Worm (Caenorhabditis elegans) whole organism, midembryonic: ENCODE measurements around the gene trr-1.
"Not testable (repeated sequence)": the region's sequence is repeated elsewhere in the genome, so short reads cannot be mapped to it uniquely, and the experiment has no call there.

ENCODE experiments used
- T22C8.4 ChIP-seq: fragments of 200-800 bp; sonication (Bioruptor generic); IDR thresholded peaks from 2 replicates; pipeline ENCODE4 v1.3.6; 2022; ENCODE audit warnings: missing genetic modification characterization, missing compliant biosample characterization
- cog-1 ChIP-seq: sonication (generic microtip); optimal IDR thresholded peaks from 2 replicates; lab custom pipeline; 2016; ENCODE audit warnings: missing genetic modification characterization, missing compliant biosample characterization
- flt-1 ChIP-seq: fragments of 200-800 bp; sonication (Bioruptor generic); IDR thresholded peaks from 2 replicates; pipeline ENCODE4 v1.3.6; 2022; ENCODE audit warnings: missing genetic modification characterization, missing compliant biosample characterization
- klf-2 ChIP-seq: fragments of 200-800 bp; sonication (Bioruptor generic); conservative IDR thresholded peaks from 2 replicates; pipeline ENCODE4 v1.3.6; 2022; ENCODE audit warnings: missing genetic modification reagents, missing genetic modification characterization, missing compliant biosample characterization
- med-1 ChIP-seq: sonication (generic microtip); optimal IDR thresholded peaks from 2 replicates; lab custom pipeline; 2017; ENCODE audit warnings: missing genetic modification characterization, mild to moderate bottlenecking, missing compliant biosample characterization, antibody characterized with exemption, missing genetic modification reagents; ENCODE audit not compliant: insufficient read depth
- ref-1 ChIP-seq: fragments of 200-800 bp; sonication (Bioruptor generic); conservative IDR thresholded peaks from 2 replicates; pipeline ENCODE4 v1.3.6; 2022; ENCODE audit warnings: missing genetic modification reagents, missing genetic modification characterization, missing compliant biosample characterization
- tab-1 ChIP-seq: fragments of 200-800 bp; sonication (Bioruptor generic); IDR thresholded peaks from 2 replicates; pipeline ENCODE4 v1.3.6; 2022; ENCODE audit warnings: missing genetic modification characterization, missing compliant biosample characterization
- ztf-23 ChIP-seq: fragments of 200-800 bp; sonication (Bioruptor generic); IDR thresholded peaks from 2 replicates; pipeline ENCODE4 v1.3.6; 2022; ENCODE audit warnings: missing genetic modification reagents, missing genetic modification characterization, missing compliant biosample characterization
- ztf-29 ChIP-seq: fragments of 200-800 bp; sonication (Bioruptor generic); IDR thresholded peaks from 2 replicates; pipeline ENCODE4 v1.3.6; 2022; ENCODE audit warnings: missing genetic modification reagents, missing genetic modification characterization, missing compliant biosample characterization

Gene trr-1

DNA sequence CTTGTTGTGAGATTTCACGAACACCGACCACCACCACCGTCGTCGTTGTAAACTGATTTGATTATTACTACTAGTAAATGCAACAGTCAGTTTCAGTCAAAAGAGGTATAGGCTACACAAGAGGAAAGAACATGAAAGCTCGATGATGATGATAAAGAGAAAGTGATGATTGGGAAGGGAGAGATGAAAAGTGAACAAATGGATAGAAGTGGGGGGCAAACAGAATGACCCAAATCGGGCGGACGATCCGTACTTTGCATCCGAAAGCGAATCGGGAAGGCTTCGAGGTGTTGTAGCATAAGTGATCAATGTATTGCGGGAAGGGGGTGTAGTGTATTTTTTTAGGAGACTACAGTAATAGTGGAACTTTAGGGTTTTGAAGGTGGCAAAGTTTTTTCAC, 35.0 kb upstream of the trr-1 start:
- TF ChIP-seq ztf-29 (no peak), T22C8.4 (no peak)

DNA sequence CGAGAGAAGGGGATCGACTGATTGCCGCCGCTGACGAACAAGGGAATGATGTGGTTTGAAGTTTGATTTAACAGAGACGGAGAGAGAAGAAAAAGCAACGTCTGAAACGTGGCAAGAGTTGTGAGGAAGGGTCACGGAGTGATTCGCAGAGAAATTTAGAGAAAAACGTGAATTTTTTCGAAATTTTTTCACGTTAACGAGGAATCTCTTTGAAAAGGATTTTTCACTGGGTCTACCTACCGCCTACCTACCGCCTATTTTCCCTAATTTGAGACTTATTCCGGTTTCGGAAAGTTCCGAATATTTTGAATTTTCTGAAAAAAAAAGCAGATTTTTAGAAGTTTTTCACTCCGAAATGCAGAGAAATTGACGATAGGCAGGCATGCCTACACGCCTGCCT, 33.7 kb upstream of the trr-1 start, which contains the start of gene fcmt-1:
Gene fcmt-1, minus strand, starts transcription at position 101 of the 400 bp plus-strand sequence.
- TF ChIP-seq med-1 (no peak), T22C8.4 (no peak), ztf-29 (no peak), flt-1 (GFP tag; lab: Robert Waterston, UW) (no peak), ztf-23 (GFP tag; lab: Robert Waterston, UW) (no peak), cog-1 (tag; lab: Kevin White, UChicago) (no peak), ref-1 (GFP tag; lab: Robert Waterston, UW) (no peak), klf-2 (GFP tag; lab: Robert Waterston, UW) (no peak), tab-1 (GFP tag; lab: Robert Waterston, UW) (no peak)

DNA sequence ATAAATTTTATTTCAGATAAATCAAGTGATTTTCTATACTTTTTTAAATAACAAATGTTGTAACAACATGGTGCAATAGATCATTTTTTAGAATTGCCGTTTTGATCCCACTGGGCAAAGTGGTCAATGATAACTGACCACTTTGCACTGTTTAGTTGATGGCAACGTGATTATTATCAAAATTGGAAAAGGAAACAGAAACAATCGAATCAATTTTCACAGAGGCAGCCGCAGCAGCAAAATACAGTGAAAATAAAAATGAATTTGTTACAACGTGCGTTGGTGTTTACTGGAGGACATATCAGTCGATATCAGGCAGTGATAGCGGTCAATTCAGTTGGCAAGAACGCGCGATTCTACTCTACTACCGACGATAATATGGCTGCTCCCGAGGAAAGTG, 30.1 kb upstream of the trr-1 start, which contains the start of gene VF13D12L.3:
Gene VF13D12L.3, plus strand, starts transcription at position 223 of the 400 bp plus-strand sequence.
- TF ChIP-seq T22C8.4 (no peak), ztf-23 (GFP tag; lab: Robert Waterston, UW) (no peak), ref-1 (GFP tag; lab: Robert Waterston, UW) (no peak), med-1 (no peak), tab-1 (GFP tag; lab: Robert Waterston, UW) (no peak), flt-1 (GFP tag; lab: Robert Waterston, UW) (no peak), klf-2 (GFP tag; lab: Robert Waterston, UW) (no peak), cog-1 (tag; lab: Kevin White, UChicago) (no peak), ztf-29 (no peak)

DNA sequence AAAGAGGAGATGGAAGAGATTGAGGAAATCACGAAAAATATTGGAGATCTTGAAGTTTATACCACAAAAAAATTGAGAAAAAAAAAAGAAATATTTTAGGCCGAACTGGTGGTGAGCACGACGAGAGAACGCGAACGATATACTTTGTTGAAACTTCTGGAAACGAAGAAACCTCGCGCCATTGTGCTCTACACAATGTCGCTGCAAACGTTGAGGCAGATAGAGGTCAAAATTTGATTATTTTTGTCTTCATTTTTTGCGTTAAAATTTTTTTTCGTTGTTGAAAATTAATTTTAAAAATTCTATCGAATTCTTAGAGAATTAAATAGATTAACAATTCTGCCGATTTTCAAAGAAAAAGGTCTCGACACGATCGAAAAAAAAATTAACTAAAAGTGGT, 24.9 kb upstream of the trr-1 start:
- no peak for TF ChIP-seq med-1
- TF ChIP-seq ztf-23 (GFP tag; lab: Robert Waterston, UW): no peak
- no peak for TF ChIP-seq tab-1 (GFP tag; lab: Robert Waterston, UW)
- no peak for TF ChIP-seq cog-1 (tag; lab: Kevin White, UChicago)
- no peak for TF ChIP-seq flt-1 (GFP tag; lab: Robert Waterston, UW)
- TF ChIP-seq T22C8.4: no peak
- no peak for TF ChIP-seq klf-2 (GFP tag; lab: Robert Waterston, UW)
- no peak for TF ChIP-seq ztf-29
- no peak for TF ChIP-seq ref-1 (GFP tag; lab: Robert Waterston, UW)

DNA sequence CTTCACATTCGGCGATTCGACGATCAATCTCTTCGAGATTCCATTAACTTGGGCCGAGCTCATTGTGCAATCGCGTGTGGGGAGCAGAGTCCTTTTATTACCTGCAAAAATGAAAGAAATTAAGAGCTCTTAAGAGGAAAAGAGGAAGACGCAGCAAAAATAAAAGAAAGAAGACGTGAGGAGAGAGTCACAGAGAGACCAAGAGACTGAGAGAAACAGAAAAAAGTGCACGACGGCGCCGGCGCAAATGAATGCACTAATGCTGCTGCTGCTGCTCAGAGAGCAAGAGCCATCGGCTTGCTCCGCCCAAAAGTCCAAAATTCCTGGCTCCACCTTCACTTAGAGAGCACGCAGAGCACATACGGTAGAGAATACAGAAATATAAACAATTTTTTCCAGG, 24.5 kb upstream of the trr-1 start, which contains the start of gene inos-1:
Gene inos-1, minus strand, starts transcription at position 101 of the 400 bp plus-strand sequence.
- TF ChIP-seq ztf-23 (GFP tag; lab: Robert Waterston, UW) (no peak), ref-1 (GFP tag; lab: Robert Waterston, UW) (no peak), med-1 (no peak), klf-2 (GFP tag; lab: Robert Waterston, UW) (no peak), flt-1 (GFP tag; lab: Robert Waterston, UW) (no peak), cog-1 (tag; lab: Kevin White, UChicago) (no peak), T22C8.4 (no peak), ztf-29 (no peak), tab-1 (GFP tag; lab: Robert Waterston, UW) (no peak)

DNA sequence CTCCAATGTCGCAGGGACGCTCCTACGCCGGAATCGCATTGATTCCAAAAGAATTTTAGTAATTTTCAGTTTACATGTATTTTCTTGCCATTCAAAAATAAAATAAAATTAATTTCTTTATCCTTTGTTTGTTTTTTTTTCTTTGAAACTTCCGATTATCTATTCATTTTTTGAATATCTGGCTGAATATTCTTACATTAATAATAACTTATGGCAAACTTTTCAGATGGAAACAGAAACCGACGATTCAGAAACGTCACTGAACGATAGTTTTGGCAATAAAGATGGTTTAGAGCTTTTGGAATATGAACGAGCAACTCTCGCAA, 20.2 kb upstream of the trr-1 start, which contains the start of gene xpf-1:
Gene xpf-1, plus strand, starts transcription at position 227 of the 326 bp plus-strand sequence.
- TF ChIP-seq med-1 (no peak), tab-1 (GFP tag; lab: Robert Waterston, UW) (no peak), T22C8.4 (no peak), flt-1 (GFP tag; lab: Robert Waterston, UW) (no peak), klf-2 (GFP tag; lab: Robert Waterston, UW) (no peak), ref-1 (GFP tag; lab: Robert Waterston, UW) (no peak), ztf-29 (no peak), ztf-23 (GFP tag; lab: Robert Waterston, UW) (no peak), cog-1 (tag; lab: Kevin White, UChicago) (no peak)

DNA sequence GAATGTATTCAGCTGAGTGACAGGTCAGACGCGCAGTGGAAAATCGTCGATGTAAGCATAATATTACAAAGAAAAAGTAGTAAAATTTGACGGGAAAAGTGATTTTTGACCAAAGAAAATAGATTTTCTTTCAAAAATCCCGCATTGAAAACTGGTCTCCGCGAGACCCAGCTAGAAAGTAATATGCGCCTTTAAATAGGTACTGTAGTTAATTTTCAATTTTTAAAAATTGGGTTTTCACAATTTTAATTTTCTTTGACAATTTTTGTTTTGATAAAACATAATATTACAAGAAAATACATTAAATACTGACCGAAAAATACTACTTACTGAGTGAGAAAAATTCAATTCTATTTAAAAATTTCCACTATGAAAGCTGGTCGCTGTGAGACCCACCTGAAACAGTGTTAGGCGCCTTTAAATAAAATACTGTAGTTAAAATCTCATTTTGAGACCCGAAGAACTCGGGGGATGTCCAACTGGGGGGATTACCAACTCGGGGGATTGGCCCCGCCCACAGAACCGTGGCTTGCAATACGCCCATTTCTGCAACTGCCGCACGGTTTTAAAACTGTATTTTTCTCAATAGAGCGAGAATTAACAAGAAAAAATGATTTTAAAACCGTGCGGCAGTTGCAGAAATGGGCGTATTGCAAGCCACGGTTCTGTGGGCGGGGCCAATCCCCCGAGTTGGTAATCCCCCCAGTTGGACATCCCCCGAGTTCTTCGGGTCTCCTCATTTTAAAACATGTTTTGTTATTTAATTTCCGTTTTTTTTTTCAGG, 19.6 kb upstream of the trr-1 start, which contains the start of gene tars-1:
Gene tars-1, minus strand, starts transcription at position 497 of the 784 bp plus-strand sequence.
- TF ChIP-seq ref-1, tab-1, flt-1 (GFP tag; lab: Robert Waterston, UW): not testable (repeated sequence)

DNA sequence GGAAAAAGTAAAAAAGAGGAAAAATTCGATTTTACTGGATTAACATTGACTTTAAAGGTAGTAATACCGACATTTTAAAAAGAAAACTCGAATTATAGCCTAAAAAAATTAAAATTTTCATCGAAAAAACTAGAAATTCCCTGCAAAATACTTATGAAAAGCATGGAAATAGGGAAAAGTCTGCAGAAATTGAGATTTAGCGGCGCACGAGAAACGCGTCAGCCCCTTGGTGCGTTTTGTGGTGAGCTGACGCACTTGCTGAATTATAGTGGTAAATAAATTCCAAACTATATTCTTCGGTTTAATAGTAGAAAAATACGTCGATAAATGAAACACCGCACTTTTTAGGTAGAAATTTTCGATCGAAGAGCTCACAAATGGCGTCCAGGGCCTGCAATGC, 18.7 kb upstream of the trr-1 start:
- TF ChIP-seq med-1 (no peak), klf-2 (GFP tag; lab: Robert Waterston, UW) (no peak), T22C8.4 (no peak), flt-1 (GFP tag; lab: Robert Waterston, UW) (no peak), ztf-23 (GFP tag; lab: Robert Waterston, UW) (peak; percentile 66; the same call in 1 of the 2 replicates), ref-1 (GFP tag; lab: Robert Waterston, UW) (no peak), ztf-29 (no peak), tab-1 (GFP tag; lab: Robert Waterston, UW) (no peak)

DNA sequence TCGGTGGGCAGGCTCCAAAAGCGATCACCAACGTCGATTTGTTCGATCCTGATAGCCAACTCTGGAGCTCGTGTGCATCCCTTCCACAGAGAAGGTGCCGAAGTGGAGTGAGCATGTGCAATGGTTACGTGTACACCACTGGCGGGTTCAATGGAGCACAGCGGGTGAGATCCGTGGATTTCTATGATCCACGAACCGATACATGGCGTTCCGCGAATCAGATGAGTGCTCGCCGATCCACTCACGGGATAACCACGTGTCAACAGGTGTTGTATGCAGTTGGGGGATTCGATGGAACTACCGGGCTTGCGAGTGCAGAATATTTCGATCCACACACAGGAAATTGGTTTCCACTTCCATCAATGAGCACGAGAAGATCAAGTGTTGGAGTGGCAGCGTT, 15.1 kb upstream of the trr-1 start:
- TF ChIP-seq med-1 (no peak), flt-1 (GFP tag; lab: Robert Waterston, UW) (no peak), T22C8.4 (no peak), ref-1 (GFP tag; lab: Robert Waterston, UW) (no peak), klf-2 (GFP tag; lab: Robert Waterston, UW) (no peak), ztf-29 (no peak), ztf-23 (GFP tag; lab: Robert Waterston, UW) (no peak), tab-1 (GFP tag; lab: Robert Waterston, UW) (no peak), cog-1 (tag; lab: Kevin White, UChicago) (no peak)

DNA sequence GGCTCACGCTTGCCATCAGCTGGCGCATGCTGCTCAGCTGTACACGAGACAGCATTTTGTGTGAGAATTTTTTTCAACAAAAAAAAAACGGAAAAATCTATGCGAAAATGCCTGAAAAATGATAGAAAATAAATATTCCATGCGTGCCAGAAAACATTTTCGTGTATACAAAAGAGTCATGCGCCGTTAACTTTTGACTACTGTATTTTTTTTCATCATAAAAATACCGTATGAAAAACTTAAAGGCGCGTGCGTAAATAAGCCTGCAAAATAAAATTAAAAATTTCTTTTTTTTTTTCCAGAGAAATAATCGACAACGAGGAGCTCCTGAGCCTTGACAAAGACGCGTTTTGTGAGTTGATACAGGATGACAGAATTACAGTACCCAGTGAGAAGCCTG, 14.2 kb upstream of the trr-1 start:
- no peak for TF ChIP-seq med-1
- no peak for TF ChIP-seq ztf-23 (GFP tag; lab: Robert Waterston, UW)
- TF ChIP-seq T22C8.4: no peak
- TF ChIP-seq klf-2 (GFP tag; lab: Robert Waterston, UW): no peak
- no peak for TF ChIP-seq cog-1 (tag; lab: Kevin White, UChicago)
- TF ChIP-seq ztf-29: no peak
- no peak for TF ChIP-seq ref-1 (GFP tag; lab: Robert Waterston, UW)
- no peak for TF ChIP-seq tab-1 (GFP tag; lab: Robert Waterston, UW)
- no peak for TF ChIP-seq flt-1 (GFP tag; lab: Robert Waterston, UW)
